Fruit fly (Drosophila melanogaster): ENCODE data around the gene CG34435.

Gene CG34435

dm6 chrX:5614367-5614766 is at the start of gene CG34435:
Gene CG34435, minus strand, starts transcription at chrX:5614467.
- TF ChIP-seq cyc (GFP tag; optimal IDR thresholded peaks at IDR 0.05) (no peak), Met (GFP tag; optimal IDR thresholded peaks at IDR 0.05) (no peak), CG31627 (GFP tag; optimal IDR thresholded peaks at IDR 0.05) (no peak), eg (GFP tag; IDR thresholded peaks at IDR 0.05) (no peak), Smox (GFP tag; optimal IDR thresholded peaks at IDR 0.05) (no peak), Hr38 (GFP tag; optimal IDR thresholded peaks at IDR 0.05) (no peak), fd59A (GFP tag; optimal IDR thresholded peaks at IDR 0.05) (no peak), pdm3 (GFP tag; optimal IDR thresholded peaks at IDR 0.05) (no peak), CG4318 (GFP tag; optimal IDR thresholded peaks at IDR 0.05) (no peak), ss (GFP tag; optimal IDR thresholded peaks at IDR 0.05) (no peak), Lpt (GFP tag; optimal IDR thresholded peaks at IDR 0.05) (no peak), CG15336 (GFP tag; IDR thresholded peaks at IDR 0.05) (no peak), lz (GFP tag; optimal IDR thresholded peaks at IDR 0.05) (no peak), CG6854 (GFP tag; optimal IDR thresholded peaks at IDR 0.05) (no peak), CG10631 (GFP tag; optimal IDR thresholded peaks at IDR 0.05) (no peak), Gug (GFP tag; IDR thresholded peaks at IDR 0.05) (no peak), vri (GFP tag; optimal IDR thresholded peaks at IDR 0.05) (no peak), CG3032 (tag; optimal IDR thresholded peaks at IDR 0.05) (no peak), Hr4 (GFP tag; optimal IDR thresholded peaks at IDR 0.05) (no peak), net (GFP tag; optimal IDR thresholded peaks at IDR 0.05) (no peak)

- TF ChIP-seq CG6163 (GFP tag; IDR thresholded peaks at IDR 0.05) (no peak), net (GFP tag; optimal IDR thresholded peaks at IDR 0.05) (no peak)
Measured at dm6 chrX:5662761-5663160, 48.5 kb upstream of the CG34435 start, which contains the start of gene OtopLc. Gene OtopLc, minus strand, starts transcription at chrX:5662861.

DNA sequence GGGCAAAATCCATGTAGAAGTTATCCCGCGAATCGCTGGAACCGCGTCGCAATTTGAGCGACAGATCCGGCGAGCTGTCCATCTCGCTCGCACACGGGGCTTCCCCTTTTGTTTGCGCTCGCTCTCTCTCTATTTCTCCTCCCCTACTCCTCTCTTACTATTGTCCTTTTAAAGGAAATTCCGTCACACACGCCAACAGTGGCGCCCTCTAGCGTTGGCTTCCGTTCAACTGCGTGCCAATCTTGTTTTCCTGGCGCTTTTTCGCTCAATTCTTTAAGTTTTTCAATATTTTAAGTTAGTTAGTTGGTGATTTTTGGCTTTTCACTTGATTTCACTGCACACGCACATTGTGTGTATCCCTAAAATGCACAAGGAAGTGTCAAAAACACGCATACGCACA is 47.7 kb upstream of the CG34435 start:
- TF ChIP-seq CG6808 (GFP tag; optimal IDR thresholded peaks at IDR 0.05), result no peak
- no peak for TF ChIP-seq Met (GFP tag; optimal IDR thresholded peaks at IDR 0.05)
- no peak for TF ChIP-seq esn (GFP tag; optimal IDR thresholded peaks at IDR 0.05)
- TF ChIP-seq svp (GFP tag), result no peak
- TF ChIP-seq CG32006 (GFP tag; optimal IDR thresholded peaks at IDR 0.05), result no peak
- TF ChIP-seq Gug (GFP tag; IDR thresholded peaks at IDR 0.05), result no peak
- TF ChIP-seq Sox102F (GFP tag; optimal IDR thresholded peaks at IDR 0.05), result no peak
- TF ChIP-seq lz (GFP tag; optimal IDR thresholded peaks at IDR 0.05), result no peak
- TF ChIP-seq ss (GFP tag; optimal IDR thresholded peaks at IDR 0.05), result no peak
- TF ChIP-seq CG34406 (GFP tag; optimal IDR thresholded peaks at IDR 0.05), result no peak
- TF ChIP-seq Eip78C (GFP tag), result no peak
- no peak for TF ChIP-seq CG3919 (GFP tag; optimal IDR thresholded peaks at IDR 0.05)
- no peak for TF ChIP-seq Hr39 (GFP tag; optimal IDR thresholded peaks at IDR 0.05)
- TF ChIP-seq Hr4 (GFP tag; optimal IDR thresholded peaks at IDR 0.05), result no peak

DNA sequence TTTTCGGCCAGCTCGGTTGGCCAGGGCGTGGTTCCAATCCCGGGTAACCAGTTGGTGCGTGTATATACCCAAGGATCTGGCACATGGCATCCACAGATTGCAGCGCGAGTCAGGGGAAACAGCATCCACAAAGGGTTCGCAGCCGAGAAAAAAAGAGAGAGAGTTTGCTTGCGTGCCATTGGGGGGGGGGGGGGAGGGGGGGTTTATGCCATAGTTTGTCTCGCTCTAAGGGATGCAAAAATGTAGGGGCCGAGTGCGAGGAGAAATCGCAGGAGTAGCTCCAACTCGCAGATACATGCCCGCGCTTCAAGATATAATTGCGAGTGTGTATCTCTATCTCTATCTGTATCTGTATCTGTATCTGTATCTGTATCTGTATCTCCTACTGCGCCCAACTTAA is 35.7 kb upstream of the CG34435 start:
- TF ChIP-seq CG11294 (GFP tag; IDR thresholded peaks at IDR 0.05), result no peak

dm6 chrX:5649387-5649786 is 35.1 kb upstream of the CG34435 start:
- TF ChIP-seq Eip93F (GFP tag; optimal IDR thresholded peaks at IDR 0.05) (no peak), Sox102F (GFP tag; optimal IDR thresholded peaks at IDR 0.05) (no peak), Met (GFP tag; optimal IDR thresholded peaks at IDR 0.05) (no peak), Ets21C (GFP tag; optimal IDR thresholded peaks at IDR 0.05) (no peak), CG11294 (GFP tag; IDR thresholded peaks at IDR 0.05) (no peak), eg (GFP tag; IDR thresholded peaks at IDR 0.05) (no peak), CG11762 (GFP tag; optimal IDR thresholded peaks at IDR 0.05; ENCODE audit: insufficient read depth) (no peak), ss (GFP tag; optimal IDR thresholded peaks at IDR 0.05) (no peak), CG8632 (GFP tag; optimal IDR thresholded peaks at IDR 0.05) (no peak), fd59A (GFP tag; optimal IDR thresholded peaks at IDR 0.05) (no peak), Eip75B (GFP tag; optimal IDR thresholded peaks at IDR 0.05) (no peak), CG3919 (GFP tag; optimal IDR thresholded peaks at IDR 0.05) (no peak), pdm3 (GFP tag; optimal IDR thresholded peaks at IDR 0.05) (no peak), Hr39 (GFP tag; optimal IDR thresholded peaks at IDR 0.05) (no peak), CG10669 (GFP tag; optimal IDR thresholded peaks at IDR 0.05) (no peak)
